Fruit fly (Drosophila melanogaster): Measurements from ENCODE around the gene PolI.

Gene PolI

DNA sequence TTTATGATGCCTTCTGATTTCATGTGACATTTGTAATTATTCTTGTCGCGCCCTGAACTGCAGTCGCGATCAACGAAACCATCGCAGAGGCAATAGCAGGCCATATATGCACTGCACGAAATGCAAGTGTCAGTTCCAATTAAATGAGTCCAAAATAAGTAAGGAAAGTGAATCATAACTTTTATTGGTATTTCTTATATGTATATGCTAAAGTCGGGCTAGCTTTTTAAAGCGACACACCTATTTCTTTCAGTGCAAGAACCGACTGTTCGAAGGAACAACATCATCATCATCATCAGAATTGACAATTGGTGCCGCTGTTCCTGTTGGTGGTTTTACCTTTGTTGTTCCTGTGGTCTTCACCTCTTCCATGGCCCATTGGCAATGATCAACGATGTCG, 36.2 kb upstream of the PolI start (continued):
- no peak for TF ChIP-seq Tbp (GFP tag; optimal IDR thresholded peaks at IDR 0.05)
- peak; percentile 37 for TF ChIP-seq CG7745 (tag; optimal IDR thresholded peaks at IDR 0.05)
- TF ChIP-seq Med (GFP tag) = peak; percentile 75
- no peak for TF ChIP-seq Stat92E (GFP tag; optimal IDR thresholded peaks at IDR 0.05)
- TF ChIP-seq CG3847 (GFP tag; IDR thresholded peaks at IDR 0.05) = no peak
- no peak for TF ChIP-seq CG43689 (GFP tag; IDR thresholded peaks at IDR 0.05)
- TF ChIP-seq CG1792 (GFP tag; optimal IDR thresholded peaks at IDR 0.05) = no peak
- TF ChIP-seq Drgx (GFP tag; IDR thresholded peaks at IDR 0.05) = 0 out of 2 replicates have a peak, but pooled peaks have one; percentile 20
- no peak for TF ChIP-seq slou (GFP tag; optimal IDR thresholded peaks at IDR 0.05)
- TF ChIP-seq NFAT (GFP tag; IDR thresholded peaks at IDR 0.05) = no peak
- TF ChIP-seq Hr3 (GFP tag; optimal IDR thresholded peaks at IDR 0.05) = no peak
- peak; percentile 28 for TF ChIP-seq CG4820 (GFP tag; optimal IDR thresholded peaks at IDR 0.05)
- peak; percentile 29 for TF ChIP-seq Xbp1 (GFP tag; optimal IDR thresholded peaks at IDR 0.05)
- TF ChIP-seq Jarid2 (GFP tag; optimal IDR thresholded peaks at IDR 0.05) = no peak
- no peak for TF ChIP-seq CG3281 (GFP tag; optimal IDR thresholded peaks at IDR 0.05)
- no peak for TF ChIP-seq CG2875 (GFP tag; optimal IDR thresholded peaks at IDR 0.05)
- TF ChIP-seq cad (GFP tag; optimal IDR thresholded peaks at IDR 0.05) = no peak
- no peak for TF ChIP-seq pan (optimal IDR thresholded peaks at IDR 0.05)
- TF ChIP-seq pan (GFP tag; optimal IDR thresholded peaks at IDR 0.05 in 1 of 2, IDR thresholded peaks at IDR 0.05 in 1 of 2) = peak in 1 of 2 experiments; percentile 14
- TF ChIP-seq E2f1 (GFP tag; IDR thresholded peaks at IDR 0.05) = no peak
- no peak for TF ChIP-seq CG6272 (GFP tag; IDR thresholded peaks at IDR 0.05)
- peak; percentile 21 for TF ChIP-seq Atf-2 (GFP tag; optimal IDR thresholded peaks at IDR 0.05)
- peak; percentile 49 for TF ChIP-seq gem (tag; optimal IDR thresholded peaks at IDR 0.05)
- TF ChIP-seq unpg (GFP tag; optimal IDR thresholded peaks at IDR 0.05) = peak; percentile 9
- no peak for TF ChIP-seq E2f2 (GFP tag; IDR thresholded peaks at IDR 0.05)
- no peak for TF ChIP-seq Eip74EF (GFP tag; optimal IDR thresholded peaks at IDR 0.05)
- TF ChIP-seq nerfin-2 (GFP tag; IDR thresholded peaks at IDR 0.05; ENCODE audit: partially characterized antibody) = no peak
- TF ChIP-seq klu (GFP tag; IDR thresholded peaks at IDR 0.05) = no peak
- peak; percentile 60 for TF ChIP-seq CG9727 (GFP tag; optimal IDR thresholded peaks at IDR 0.05)
- TF ChIP-seq pum (GFP tag; optimal IDR thresholded peaks at IDR 0.05) = peak; percentile 7
- TF ChIP-seq CG6254 (GFP tag; optimal IDR thresholded peaks at IDR 0.05) = no peak
- TF ChIP-seq run (tag; optimal IDR thresholded peaks at IDR 0.05) = no peak
- TF ChIP-seq fd96Cb (tag; optimal IDR thresholded peaks at IDR 0.05) = peak; percentile 10
- TF ChIP-seq Hmr (GFP tag; optimal IDR thresholded peaks at IDR 0.05) = no peak
- no peak for TF ChIP-seq CG11247 (GFP tag; IDR thresholded peaks at IDR 0.05)
- TF ChIP-seq Scr (GFP tag; IDR thresholded peaks at IDR 0.05; ENCODE audit: partially characterized antibody) = no peak
- no peak for TF ChIP-seq CG12104 (GFP tag; optimal IDR thresholded peaks at IDR 0.05)
- TF ChIP-seq CG8924 (tag; optimal IDR thresholded peaks at IDR 0.05) = peak; percentile 5
- no peak for TF ChIP-seq BtbVII (GFP tag; optimal IDR thresholded peaks at IDR 0.05)
- peak in 1 of 2 experiments; percentile 41 for TF ChIP-seq bsh (GFP tag; optimal IDR thresholded peaks at IDR 0.05)
- no peak for TF ChIP-seq grau (tag; optimal IDR thresholded peaks at IDR 0.05)
- TF ChIP-seq sens (GFP tag) = peak; percentile 88
- no peak for TF ChIP-seq CG3726 (GFP tag; IDR thresholded peaks at IDR 0.05)
- no peak for TF ChIP-seq CG10654 (GFP tag; optimal IDR thresholded peaks at IDR 0.05)
- no peak for TF ChIP-seq Side (GFP tag; optimal IDR thresholded peaks at IDR 0.05)
- TF ChIP-seq CG31441 (GFP tag; IDR thresholded peaks at IDR 0.05) = 0 out of 2 replicates have a peak, but pooled peaks have one; percentile 8
- no peak for TF ChIP-seq grn (GFP tag; optimal IDR thresholded peaks at IDR 0.05)
- TF ChIP-seq CG17359 (tag; optimal IDR thresholded peaks at IDR 0.05) = no peak
- no peak for TF ChIP-seq slbo (GFP tag; IDR thresholded peaks at IDR 0.05)
- TF ChIP-seq CG2116 (GFP tag; optimal IDR thresholded peaks at IDR 0.05) = no peak
- no peak for TF ChIP-seq CG18476 (GFP tag; optimal IDR thresholded peaks at IDR 0.05)
- no peak for TF ChIP-seq lilli (GFP tag; optimal IDR thresholded peaks at IDR 0.05)
